Fruit fly (Drosophila melanogaster) whole organism, pupa: ENCODE measurements around the gene UK114.

Source experiments
- CG10348 ChIP-seq: fragments of 200-800 bp; sonication (Bioruptor generic); IDR thresholded peaks from 2 replicates; pipeline ENCODE4 v1.3.6; 2022; ENCODE audit warnings: missing biosample characterization, missing genetic modification characterization
- CG12605 ChIP-seq: fragments of 200-800 bp; sonication (Bioruptor generic); IDR thresholded peaks from 2 replicates; pipeline ENCODE4 v1.3.6; 2022; ENCODE audit warnings: missing biosample characterization, missing genetic modification characterization
- CG13204 ChIP-seq: fragments of 200-800 bp; sonication (Bioruptor generic); optimal IDR thresholded peaks from 2 replicates; lab custom pipeline; 2018; ENCODE audit warnings: missing biosample characterization, mild to moderate bottlenecking, missing genetic modification characterization, moderate library complexity
- CG14655 ChIP-seq: fragments of 200-800 bp; sonication (Bioruptor generic); optimal IDR thresholded peaks from 3 replicates; lab custom pipeline; 2017; ENCODE audit warnings: mild to moderate bottlenecking, missing biosample characterization, missing genetic modification reagents, missing genetic modification characterization
- CG15710 ChIP-seq: fragments of 200-800 bp; sonication (Bioruptor generic); optimal IDR thresholded peaks from 2 replicates; lab custom pipeline; 2018; ENCODE audit warnings: missing biosample characterization, mild to moderate bottlenecking, missing genetic modification characterization, moderate library complexity
- CG17806 ChIP-seq: fragments of 200-800 bp; sonication (Bioruptor generic); optimal IDR thresholded peaks from 2 replicates; lab custom pipeline; 2018; ENCODE audit warnings: missing biosample characterization, mild to moderate bottlenecking, missing genetic modification characterization, moderate library complexity
- CG32121 ChIP-seq: fragments of 200-800 bp; sonication (Bioruptor generic); IDR thresholded peaks from 2 replicates; pipeline ENCODE4 v1.3.6; 2022; ENCODE audit warnings: missing biosample characterization, missing genetic modification characterization
- CG34367 ChIP-seq: fragments of 200-800 bp; sonication (Bioruptor generic); optimal IDR thresholded peaks from 2 replicates; lab custom pipeline; 2018; ENCODE audit warnings: missing biosample characterization, mild to moderate bottlenecking, missing genetic modification characterization
- CG4496 ChIP-seq: fragments of 200-800 bp; sonication (Bioruptor generic); IDR thresholded peaks from 3 replicates; pipeline ENCODE4 v1.3.6; 2022; ENCODE audit warnings: missing biosample characterization, missing genetic modification characterization
- CG8159 ChIP-seq: fragments of 200-800 bp; sonication (Bioruptor generic); optimal IDR thresholded peaks from 3 replicates; lab custom pipeline; 2018; ENCODE audit warnings: missing biosample characterization, mild to moderate bottlenecking, missing genetic modification characterization, moderate library complexity
- CG8301 ChIP-seq: fragments of 200-800 bp; sonication (Bioruptor generic); optimal IDR thresholded peaks from 2 replicates; lab custom pipeline; 2018; ENCODE audit warnings: missing biosample characterization, mild to moderate bottlenecking, missing genetic modification characterization
- CG9948 ChIP-seq: fragments of 200-800 bp; sonication (Bioruptor generic); optimal IDR thresholded peaks from 2 replicates; lab custom pipeline; 2018; ENCODE audit warnings: missing biosample characterization, mild to moderate bottlenecking, missing genetic modification characterization, moderate library complexity
- D1 ChIP-seq: fragments of 200-800 bp; sonication (Bioruptor generic); optimal IDR thresholded peaks from 2 replicates; lab custom pipeline; 2018; ENCODE audit warnings: missing biosample characterization, mild to moderate bottlenecking, missing genetic modification characterization, moderate library complexity
- EcR ChIP-seq: fragments of 200-800 bp; sonication (Bioruptor generic); optimal IDR thresholded peaks from 3 replicates; lab custom pipeline; 2019; ENCODE audit warnings: missing biosample characterization, missing genetic modification characterization, mild to moderate bottlenecking, moderate library complexity, missing genetic modification reagents
- Ets98B ChIP-seq: fragments of 200-800 bp; sonication (Bioruptor generic); IDR thresholded peaks from 2 replicates; pipeline ENCODE4 v1.3.6; 2022; ENCODE audit warnings: missing biosample characterization, missing genetic modification characterization
- Pif1A ChIP-seq: fragments of 200-800 bp; sonication (Bioruptor generic); optimal IDR thresholded peaks from 3 replicates; lab custom pipeline; 2016; ENCODE audit warnings: missing biosample characterization, missing genetic modification characterization
- Pif1B ChIP-seq: fragments of 200-800 bp; sonication (Bioruptor generic); optimal IDR thresholded peaks from 3 replicates; lab custom pipeline; 2016; ENCODE audit warnings: missing biosample characterization, missing genetic modification characterization
- Snoo ChIP-seq: fragments of 200-800 bp; sonication (Bioruptor generic); optimal IDR thresholded peaks from 3 replicates; lab custom pipeline; 2017; ENCODE audit warnings: missing biosample characterization, mild to moderate bottlenecking, missing genetic modification characterization, inconsistent platforms
- fd96Ca ChIP-seq: fragments of 200-800 bp; sonication (Bioruptor generic); IDR thresholded peaks from 3 replicates; pipeline ENCODE4 v1.3.6; 2022; ENCODE audit warnings: missing biosample characterization, missing genetic modification characterization
- gl ChIP-seq: fragments of 200-800 bp; sonication (Bioruptor generic); optimal IDR thresholded peaks from 2 replicates; lab custom pipeline; 2018; ENCODE audit warnings: missing biosample characterization, mild to moderate bottlenecking, missing genetic modification characterization
- rn ChIP-seq: fragments of 200-800 bp; sonication (Bioruptor generic); IDR thresholded peaks from 2 replicates; pipeline ENCODE4 v1.3.6; 2022; ENCODE audit warnings: missing biosample characterization, missing genetic modification characterization

UK114 gene

dm6 chr2L:15297508-15297907 lies 22.6 kb upstream of the UK114 start, which contains the start of gene CG15262:
Gene CG15262, plus strand, starts transcription at chr2L:15297808.
- TF ChIP-seq CG8301 (no peak), CG8159 (tag; lab: Kevin White, UChicago) (no peak), CG4496 (no peak)

dm6 chr2L:15292139-15292538 lies 17.2 kb upstream of the UK114 start, which contains the start of gene CG15260:
Gene CG15260, minus strand, starts transcription at chr2L:15292239.
- TF ChIP-seq CG9948 (tag; lab: Kevin White, UChicago) (no peak), CG13204 (GFP tag; lab: Kevin White, UChicago) (no peak), Ets98B (GFP tag; lab: Robert Waterston, UW) (no peak), Pif1B (GFP tag; lab: Kevin White, UChicago) (no peak), D1 (tag; lab: Kevin White, UChicago) (no peak), CG34367 (tag; lab: Kevin White, UChicago) (no peak), CG8301 (no peak), CG4496 (no peak), fd96Ca (no peak), CG12605 (no peak), CG17806 (tag; lab: Kevin White, UChicago) (no peak)
- TF ChIP-seq, all 21 proteins: peak for 0

- no peak for TF ChIP-seq CG13204 (GFP tag; lab: Kevin White, UChicago)
- TF ChIP-seq Pif1B (GFP tag; lab: Kevin White, UChicago): no peak
- TF ChIP-seq gl (tag; lab: Kevin White, UChicago): no peak
- no peak for TF ChIP-seq CG10348 (GFP tag; lab: Robert Waterston, UW)
- no peak for TF ChIP-seq EcR (GFP tag; lab: Kevin White, UChicago)
- no peak for TF ChIP-seq Ets98B (GFP tag; lab: Robert Waterston, UW)
- no peak for TF ChIP-seq CG32121 (GFP tag; lab: Robert Waterston, UW)
- TF ChIP-seq CG8301: no peak
- TF ChIP-seq CG12605: no peak
- TF ChIP-seq D1 (tag; lab: Kevin White, UChicago): no peak
- TF ChIP-seq CG14655: no peak
- no peak for TF ChIP-seq Pif1A
- TF ChIP-seq CG9948 (tag; lab: Kevin White, UChicago): no peak
- TF ChIP-seq CG8159 (tag; lab: Kevin White, UChicago): no peak
- TF ChIP-seq CG34367 (tag; lab: Kevin White, UChicago): no peak
- no peak for TF ChIP-seq fd96Ca
- no peak for TF ChIP-seq CG15710 (tag; lab: Kevin White, UChicago)
- TF ChIP-seq Snoo (tag; lab: Kevin White, UChicago): no peak
- no peak for TF ChIP-seq rn
Observed at dm6 chr2L:15284700-15285099, 9.8 kb upstream of the UK114 start, which contains the start of gene CG15263. Gene CG15263, plus strand, starts transcription at chr2L:15285000.

- TF ChIP-seq Pif1A: no peak
- peak; percentile 39 for TF ChIP-seq Snoo (tag; lab: Kevin White, UChicago)
Observed at dm6 chr2L:15280975-15281374, 6.1 kb upstream of the UK114 start.

- TF ChIP-seq gl (tag; lab: Kevin White, UChicago): no peak
- TF ChIP-seq fd96Ca: 0 out of 3 replicates have a peak, but pooled peaks have one; percentile 8
- no peak; the same call in 1 of the 2 replicates for TF ChIP-seq rn
- TF ChIP-seq CG4496: 0 out of 3 replicates have a peak, but pooled peaks have one; percentile 24
- no peak for TF ChIP-seq CG12605
- peak; percentile 27 for TF ChIP-seq CG34367 (tag; lab: Kevin White, UChicago)
- TF ChIP-seq CG8301: no peak
- no peak for TF ChIP-seq CG13204 (GFP tag; lab: Kevin White, UChicago)
- TF ChIP-seq CG17806 (tag; lab: Kevin White, UChicago): peak; percentile 52
- TF ChIP-seq Pif1B (GFP tag; lab: Kevin White, UChicago): peak; percentile 32
- TF ChIP-seq CG14655: no peak
- peak; percentile 29; the same call in 1 of the 2 replicates for TF ChIP-seq CG32121 (GFP tag; lab: Robert Waterston, UW)
- TF ChIP-seq D1 (tag; lab: Kevin White, UChicago): no peak
- peak; percentile 32 for TF ChIP-seq CG9948 (tag; lab: Kevin White, UChicago)
- no peak for TF ChIP-seq CG10348 (GFP tag; lab: Robert Waterston, UW)
- TF ChIP-seq EcR (GFP tag; lab: Kevin White, UChicago): no peak
- no peak for TF ChIP-seq Ets98B (GFP tag; lab: Robert Waterston, UW)
- TF ChIP-seq Pif1A: peak; percentile 36
- TF ChIP-seq CG15710 (tag; lab: Kevin White, UChicago): peak; percentile 39
- TF ChIP-seq Snoo (tag; lab: Kevin White, UChicago): peak; percentile 43
- TF ChIP-seq CG8159 (tag; lab: Kevin White, UChicago): peak; percentile 57
- TF ChIP-seq, all 21 proteins: peak for 11
Observed at dm6 chr2L:15275794-15276193, 903 bp upstream of the UK114 start.

dm6 chr2L:15274292-15274691 lies 599 bp downstream of the UK114 start:
- TF ChIP-seq D1 (tag; lab: Kevin White, UChicago): no peak
- no peak for TF ChIP-seq Snoo (tag; lab: Kevin White, UChicago)
- TF ChIP-seq CG14655: no peak
- no peak for TF ChIP-seq gl (tag; lab: Kevin White, UChicago)
- TF ChIP-seq CG8159 (tag; lab: Kevin White, UChicago): no peak
- TF ChIP-seq CG9948 (tag; lab: Kevin White, UChicago): no peak
